Fruit fly (Drosophila melanogaster): ENCODE data around the gene CG8539.

Gene CG8539

dm6 chr3L:7529081-7530021, 30.7 kb upstream of the CG8539 start (continued):
- TF ChIP-seq CG4707 (GFP tag; optimal IDR thresholded peaks at IDR 0.05): peak; percentile 60
- TF ChIP-seq CG13287 (GFP tag; IDR thresholded peaks at IDR 0.05; ENCODE audit: partially characterized antibody): no peak
- TF ChIP-seq ab (GFP tag; optimal IDR thresholded peaks at IDR 0.05): no peak
- no peak for TF ChIP-seq CG7963 (GFP tag; IDR thresholded peaks at IDR 0.05; ENCODE audit: partially characterized antibody)
- TF ChIP-seq ftz-f1 (GFP tag; optimal IDR thresholded peaks at IDR 0.05): peak; percentile 73
- TF ChIP-seq CG8089 (GFP tag; optimal IDR thresholded peaks at IDR 0.05): no peak
- 0 out of 3 replicates have a peak, but pooled peaks have one; percentile 25 for TF ChIP-seq tgo (GFP tag; IDR thresholded peaks at IDR 0.05)
- TF ChIP-seq Mrtf (GFP tag; IDR thresholded peaks at IDR 0.05): no peak
- peak; percentile 94 for TF ChIP-seq GATAe (GFP tag; conservative IDR thresholded peaks at IDR 0.05)
- TF ChIP-seq fru (optimal IDR thresholded peaks at IDR 0.05): no peak
- no peak for TF ChIP-seq Jarid2 (GFP tag; optimal IDR thresholded peaks at IDR 0.05)
- no peak for TF ChIP-seq Sin3A (optimal IDR thresholded peaks at IDR 0.05)
- no peak for TF ChIP-seq mld (GFP tag; IDR thresholded peaks at IDR 0.05; ENCODE audit: partially characterized antibody)
- TF ChIP-seq unpg (GFP tag; optimal IDR thresholded peaks at IDR 0.05): peak; percentile 36
- no peak for TF ChIP-seq CG1602 (GFP tag; optimal IDR thresholded peaks at IDR 0.05)
- no peak for TF ChIP-seq CG16863 (GFP tag; optimal IDR thresholded peaks at IDR 0.05)
- TF ChIP-seq klu (GFP tag; IDR thresholded peaks at IDR 0.05): no peak
- peak; percentile 18; the same call in 1 of the 2 replicates for TF ChIP-seq Bgb (GFP tag; IDR thresholded peaks at IDR 0.05; ENCODE audit: partially characterized antibody)
- peak; percentile 6 for TF ChIP-seq bab2 (GFP tag; optimal IDR thresholded peaks at IDR 0.05)
- no peak for TF ChIP-seq CG15269 (tag; optimal IDR thresholded peaks at IDR 0.05)
- no peak for TF ChIP-seq gfzf (GFP tag; optimal IDR thresholded peaks at IDR 0.05)
- TF ChIP-seq crol (GFP tag; IDR thresholded peaks at IDR 0.05): peak; percentile 72; the same call in 1 of the 2 replicates
- TF ChIP-seq ken (GFP tag; IDR thresholded peaks at IDR 0.05): peak; percentile 21; the same call in 1 of the 3 replicates
- TF ChIP-seq CG1603 (tag; optimal IDR thresholded peaks at IDR 0.05): no peak
- TF ChIP-seq fd64A (GFP tag; optimal IDR thresholded peaks at IDR 0.05): no peak
- no peak for TF ChIP-seq BEAF-32 (GFP tag; optimal IDR thresholded peaks at IDR 0.05)
- TF ChIP-seq CG15011 (GFP tag; optimal IDR thresholded peaks at IDR 0.05): no peak
- TF ChIP-seq CG9932 (GFP tag; IDR thresholded peaks at IDR 0.05): no peak
- peak; percentile 0 for TF ChIP-seq CG15514 (GFP tag; optimal IDR thresholded peaks at IDR 0.05)
- no peak for TF ChIP-seq CG11247 (GFP tag; IDR thresholded peaks at IDR 0.05)
- TF ChIP-seq CG10147 (GFP tag; optimal IDR thresholded peaks at IDR 0.05): no peak
- no peak for TF ChIP-seq tll (GFP tag; optimal IDR thresholded peaks at IDR 0.05)
- TF ChIP-seq PHDP (tag; optimal IDR thresholded peaks at IDR 0.05): peak; percentile 7
- no peak for TF ChIP-seq Eip74EF (GFP tag; optimal IDR thresholded peaks at IDR 0.05)
- TF ChIP-seq Sox102F (GFP tag; optimal IDR thresholded peaks at IDR 0.05): no peak
- peak; percentile 21 for TF ChIP-seq caup (GFP tag; optimal IDR thresholded peaks at IDR 0.05; ENCODE audit: severe bottlenecking)
- no peak for TF ChIP-seq Optix (GFP tag; IDR thresholded peaks at IDR 0.05)
- no peak for TF ChIP-seq nerfin-2 (GFP tag; IDR thresholded peaks at IDR 0.05; ENCODE audit: partially characterized antibody)
- no peak for TF ChIP-seq CG14441 (GFP tag; IDR thresholded peaks at IDR 0.05)
- no peak for TF ChIP-seq nerfin-1 (tag; optimal IDR thresholded peaks at IDR 0.05)
- TF ChIP-seq ro (GFP tag; IDR thresholded peaks at IDR 0.05): no peak
- peak; percentile 6; the same call in 1 of the 2 replicates for TF ChIP-seq CG3847 (GFP tag; IDR thresholded peaks at IDR 0.05)
- no peak for TF ChIP-seq CG4404 (GFP tag; IDR thresholded peaks at IDR 0.05)
- peak; percentile 21 for TF ChIP-seq HmgZ (tag; optimal IDR thresholded peaks at IDR 0.05)
- no peak for TF ChIP-seq Adf1 (GFP tag; IDR thresholded peaks at IDR 0.05)
- TF ChIP-seq CG10209 (GFP tag; optimal IDR thresholded peaks at IDR 0.05): peak; percentile 20
- TF ChIP-seq tap (tag; optimal IDR thresholded peaks at IDR 0.05): no peak
- TF ChIP-seq Vsx1 (GFP tag; optimal IDR thresholded peaks at IDR 0.05): no peak
